Worm (Caenorhabditis elegans) whole organism, midembryonic: Measurements from ENCODE around the gene bed-2.
A peak's percentile ranks its signal among the peaks of the same experiment; 100 is the strongest.

Source experiments
- T22C8.4 ChIP-seq: fragments of 200-800 bp; sonication (Bioruptor generic); IDR thresholded peaks from 2 replicates; pipeline ENCODE4 v1.3.6; 2022; ENCODE audit warnings: missing genetic modification characterization, missing compliant biosample characterization
- cog-1 ChIP-seq: sonication (generic microtip); optimal IDR thresholded peaks from 2 replicates; lab custom pipeline; 2016; ENCODE audit warnings: missing genetic modification characterization, missing compliant biosample characterization
- flt-1 ChIP-seq: fragments of 200-800 bp; sonication (Bioruptor generic); IDR thresholded peaks from 2 replicates; pipeline ENCODE4 v1.3.6; 2022; ENCODE audit warnings: missing genetic modification characterization, missing compliant biosample characterization
- klf-2 ChIP-seq: fragments of 200-800 bp; sonication (Bioruptor generic); conservative IDR thresholded peaks from 2 replicates; pipeline ENCODE4 v1.3.6; 2022; ENCODE audit warnings: missing genetic modification reagents, missing genetic modification characterization, missing compliant biosample characterization
- med-1 ChIP-seq: sonication (generic microtip); optimal IDR thresholded peaks from 2 replicates; lab custom pipeline; 2017; ENCODE audit warnings: missing genetic modification characterization, mild to moderate bottlenecking, missing compliant biosample characterization, antibody characterized with exemption, missing genetic modification reagents; ENCODE audit not compliant: insufficient read depth
- ref-1 ChIP-seq: fragments of 200-800 bp; sonication (Bioruptor generic); conservative IDR thresholded peaks from 2 replicates; pipeline ENCODE4 v1.3.6; 2022; ENCODE audit warnings: missing genetic modification reagents, missing genetic modification characterization, missing compliant biosample characterization
- tab-1 ChIP-seq: fragments of 200-800 bp; sonication (Bioruptor generic); IDR thresholded peaks from 2 replicates; pipeline ENCODE4 v1.3.6; 2022; ENCODE audit warnings: missing genetic modification characterization, missing compliant biosample characterization
- ztf-23 ChIP-seq: fragments of 200-800 bp; sonication (Bioruptor generic); IDR thresholded peaks from 2 replicates; pipeline ENCODE4 v1.3.6; 2022; ENCODE audit warnings: missing genetic modification reagents, missing genetic modification characterization, missing compliant biosample characterization
- ztf-29 ChIP-seq: fragments of 200-800 bp; sonication (Bioruptor generic); IDR thresholded peaks from 2 replicates; pipeline ENCODE4 v1.3.6; 2022; ENCODE audit warnings: missing genetic modification reagents, missing genetic modification characterization, missing compliant biosample characterization

The bed-2 gene

DNA sequence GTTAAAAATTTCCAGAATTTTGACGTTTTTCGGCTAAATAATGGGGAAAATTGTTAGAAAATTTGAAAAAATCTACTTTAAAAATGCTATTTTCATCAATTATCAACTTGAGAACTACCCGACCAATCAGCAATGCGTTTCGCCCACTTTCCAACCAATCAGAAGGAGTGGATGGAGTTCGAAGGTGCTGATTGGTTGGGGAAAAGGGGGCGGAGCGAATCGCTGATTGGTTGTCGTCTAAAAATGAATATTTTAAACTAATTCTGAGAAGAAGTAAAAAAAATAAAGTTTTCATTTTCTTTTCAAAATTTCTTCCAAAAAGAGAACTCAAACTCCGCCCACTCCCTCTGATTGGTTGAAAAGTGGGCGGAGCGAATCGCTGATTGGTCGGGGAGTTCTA lies 19.6 kb upstream of the bed-2 start:
- TF ChIP-seq med-1 (GFP tag; lab: Kevin White, UChicago) = no peak
- TF ChIP-seq ref-1 (GFP tag; lab: Robert Waterston, UW) = no peak
- TF ChIP-seq flt-1 = no peak

DNA sequence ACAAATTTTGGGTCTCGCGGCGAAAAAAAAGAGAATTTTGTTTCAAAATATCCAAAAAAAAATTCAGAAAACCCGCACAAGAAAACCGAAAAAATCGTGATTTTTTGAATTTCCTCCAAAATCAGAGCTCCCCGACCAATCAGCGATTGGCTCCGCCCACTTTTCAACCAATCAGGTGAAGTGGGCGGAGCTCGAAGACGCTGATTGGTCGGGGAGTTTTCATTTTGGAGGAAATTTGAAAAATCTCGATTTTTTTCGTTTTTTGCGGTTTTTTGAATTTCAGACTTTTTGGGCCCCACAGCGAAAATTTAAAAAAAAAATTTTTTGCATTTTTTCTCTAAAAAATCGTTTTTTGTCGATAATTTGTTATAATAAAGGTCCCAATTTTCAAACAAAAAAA lies 19.0 kb upstream of the bed-2 start:
- TF ChIP-seq ztf-29 (no peak), ztf-23 (no peak), med-1 (GFP tag; lab: Kevin White, UChicago) (no peak), T22C8.4 (GFP tag; lab: Robert Waterston, UW) (no peak), tab-1 (no peak), ref-1 (GFP tag; lab: Robert Waterston, UW) (no peak), klf-2 (GFP tag; lab: Robert Waterston, UW) (no peak), cog-1 (tag; lab: Kevin White, UChicago) (no peak), flt-1 (no peak)

DNA sequence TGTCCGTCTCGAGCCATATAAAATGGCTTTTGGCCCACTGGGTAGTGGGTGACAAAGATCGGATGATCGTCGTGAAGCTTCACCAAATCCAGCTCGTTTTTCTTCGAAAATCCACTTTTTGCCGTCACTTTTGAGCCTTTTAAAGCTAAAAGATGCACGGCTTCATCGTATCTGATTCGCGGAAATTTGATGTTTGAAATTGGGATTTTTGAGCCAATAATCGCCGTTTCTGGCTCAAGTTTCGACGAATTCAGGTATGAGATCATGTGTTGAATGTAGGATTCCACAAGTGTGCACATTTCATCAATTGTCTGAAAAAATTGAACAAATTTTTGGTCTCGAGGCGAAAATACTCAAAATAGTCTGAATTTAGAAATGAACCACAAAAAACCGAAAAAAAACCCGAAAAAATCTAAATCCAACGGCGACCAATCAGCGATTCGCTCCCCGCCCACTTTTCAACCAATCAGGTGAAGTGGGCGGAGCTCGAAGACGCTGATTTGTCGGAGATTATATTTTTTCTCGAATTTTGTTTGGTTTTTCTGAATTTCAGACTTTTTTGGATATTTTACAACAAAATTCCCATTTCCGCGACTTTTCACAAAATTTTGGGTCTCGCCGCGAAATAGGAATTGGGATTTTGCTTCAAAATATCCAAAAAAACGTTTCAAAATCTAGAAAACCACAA lies 18.2 kb upstream of the bed-2 start:
- TF ChIP-seq ztf-23 = no peak
- TF ChIP-seq flt-1 = no peak
- TF ChIP-seq med-1 (GFP tag; lab: Kevin White, UChicago) = no peak
- TF ChIP-seq ztf-29 = no peak
- no peak for TF ChIP-seq tab-1
- no peak for TF ChIP-seq cog-1 (tag; lab: Kevin White, UChicago)
- TF ChIP-seq T22C8.4 (GFP tag; lab: Robert Waterston, UW) = no peak
- no peak for TF ChIP-seq klf-2 (GFP tag; lab: Robert Waterston, UW)
- TF ChIP-seq ref-1 (GFP tag; lab: Robert Waterston, UW) = no peak

DNA sequence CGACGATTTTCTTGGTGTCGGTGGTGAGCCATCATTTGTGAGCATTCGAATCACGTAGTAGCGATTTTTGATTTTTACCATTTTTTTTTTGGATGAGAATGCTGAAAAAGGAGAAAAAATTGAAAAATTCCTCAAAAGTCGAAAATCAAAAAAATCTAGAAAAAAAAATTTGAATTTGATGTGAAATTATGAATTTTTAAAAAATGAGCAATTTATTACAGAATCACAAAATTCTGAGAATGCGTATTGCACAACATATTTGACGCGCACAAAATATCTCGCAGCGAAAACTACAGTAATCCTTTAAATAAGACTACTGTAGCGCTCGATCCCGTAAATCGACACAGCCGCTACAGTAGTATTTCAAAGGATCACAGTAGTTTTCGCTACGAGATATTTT lies 16.6 kb upstream of the bed-2 start, which contains the start of gene popl-5:
popl-5 (minus strand) TSS at position 101 of the 400 bp plus-strand sequence.
- no peak for TF ChIP-seq tab-1
- no peak for TF ChIP-seq cog-1 (tag; lab: Kevin White, UChicago)
- TF ChIP-seq ztf-29 = no peak
- no peak for TF ChIP-seq klf-2 (GFP tag; lab: Robert Waterston, UW)
- no peak for TF ChIP-seq med-1 (GFP tag; lab: Kevin White, UChicago)
- TF ChIP-seq ref-1 (GFP tag; lab: Robert Waterston, UW) = no peak
- no peak for TF ChIP-seq ztf-23
- TF ChIP-seq flt-1 = no peak

DNA sequence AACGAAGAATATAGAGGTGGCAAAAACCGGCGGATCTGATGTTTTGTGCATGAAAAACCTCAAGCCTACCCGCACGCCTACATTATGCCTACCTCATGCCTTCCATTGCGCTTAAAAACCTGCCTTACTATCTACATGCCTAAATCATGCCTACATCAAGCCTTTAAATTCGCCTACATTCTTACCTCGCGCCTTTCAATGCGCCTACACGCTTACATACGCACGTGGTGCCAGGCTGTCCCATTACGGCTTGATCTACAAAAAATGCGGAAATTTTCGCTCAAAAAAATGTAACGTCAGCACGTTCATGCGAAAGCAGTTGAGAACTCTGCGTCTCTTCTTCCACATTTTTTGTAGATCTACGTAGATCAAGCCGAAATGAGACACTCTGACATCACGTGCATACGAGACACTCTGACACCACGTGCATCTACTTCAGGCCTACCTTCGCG lies 13.6 kb upstream of the bed-2 start, which contains the start of gene fbxa-220:
fbxa-220 (minus strand) TSS at position 51 of the 452 bp plus-strand sequence.
- no peak for TF ChIP-seq ztf-23
- TF ChIP-seq ztf-29 = no peak
- no peak for TF ChIP-seq cog-1 (tag; lab: Kevin White, UChicago)
- TF ChIP-seq klf-2 (GFP tag; lab: Robert Waterston, UW) = no peak
- no peak for TF ChIP-seq med-1 (GFP tag; lab: Kevin White, UChicago)

DNA sequence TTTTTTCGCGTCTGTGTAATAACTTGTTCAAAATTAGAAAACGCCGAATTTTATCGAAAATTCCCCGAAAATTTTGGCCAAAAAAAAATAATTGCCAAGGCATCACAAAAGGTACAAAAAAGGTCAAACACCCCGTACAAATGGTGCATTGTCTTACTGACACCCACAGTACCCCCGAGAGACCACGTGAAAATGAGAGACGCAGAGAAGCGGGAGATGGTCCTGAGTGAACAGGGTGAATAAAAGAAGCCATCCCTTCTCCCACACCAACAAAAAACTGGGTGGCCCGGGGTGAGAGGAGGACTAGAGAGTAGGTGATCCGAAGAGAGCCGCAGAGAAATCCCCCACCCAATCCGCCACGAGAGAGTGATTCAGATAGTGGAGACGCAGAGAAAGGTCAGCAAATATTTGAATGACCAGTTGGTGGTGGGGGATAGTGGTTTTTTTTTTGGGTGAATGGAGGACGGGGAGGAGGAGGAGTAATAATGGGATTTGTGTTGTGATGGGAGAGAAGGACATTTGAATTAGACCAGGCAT lies 10.8 kb upstream of the bed-2 start:
- no peak for TF ChIP-seq med-1 (GFP tag; lab: Kevin White, UChicago)
- TF ChIP-seq T22C8.4 (GFP tag; lab: Robert Waterston, UW) = no peak
- no peak for TF ChIP-seq cog-1 (tag; lab: Kevin White, UChicago)
- TF ChIP-seq ztf-23 = no peak
- TF ChIP-seq tab-1 = no peak
- no peak for TF ChIP-seq klf-2 (GFP tag; lab: Robert Waterston, UW)
- TF ChIP-seq ref-1 (GFP tag; lab: Robert Waterston, UW) = no peak
- no peak for TF ChIP-seq flt-1
- TF ChIP-seq ztf-29 = no peak

DNA sequence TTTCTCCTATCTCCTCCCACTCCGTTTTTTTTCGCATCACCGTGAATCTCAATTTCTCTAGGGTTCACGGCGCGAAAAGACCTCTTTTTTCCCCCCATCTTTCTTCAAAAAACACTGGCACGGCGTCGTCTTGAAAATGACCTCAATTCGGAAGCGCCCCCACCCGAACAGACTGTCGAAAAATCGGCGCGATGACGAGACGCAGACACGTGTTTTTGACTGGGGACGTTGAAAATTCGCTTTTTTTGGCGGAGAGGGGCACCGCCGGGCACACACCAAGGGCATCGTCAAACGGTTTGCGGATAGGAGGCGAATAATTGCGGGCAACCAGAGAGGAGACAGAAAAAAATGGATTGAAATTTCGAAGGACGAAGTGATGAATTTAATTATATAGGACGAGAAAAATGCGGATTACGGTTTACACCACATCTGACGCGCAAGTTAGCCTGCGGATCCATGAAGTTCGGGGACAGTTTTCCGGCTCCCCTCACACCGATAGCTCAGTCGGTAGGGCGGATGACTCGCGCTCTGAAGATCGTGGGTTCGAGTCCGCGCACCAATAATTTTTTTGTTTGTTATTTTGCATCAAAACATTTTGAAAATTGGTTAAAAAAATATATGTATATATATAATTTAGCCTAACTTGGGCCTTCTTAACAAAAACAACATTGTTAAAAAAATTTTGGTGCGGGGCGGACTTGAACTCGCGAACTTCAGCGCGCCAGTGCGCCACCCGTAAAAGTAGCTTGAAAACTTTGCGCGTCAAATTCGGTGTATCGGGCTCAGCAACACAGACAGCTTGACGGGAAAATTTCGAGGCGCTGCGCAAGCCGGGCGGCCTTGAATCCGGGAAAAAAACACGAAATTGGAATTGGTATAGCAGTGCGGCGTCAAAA lies 8.1 kb upstream of the bed-2 start:
- TF ChIP-seq klf-2 (GFP tag; lab: Robert Waterston, UW) = no peak
- no peak for TF ChIP-seq T22C8.4 (GFP tag; lab: Robert Waterston, UW)
- TF ChIP-seq cog-1 (tag; lab: Kevin White, UChicago) = no peak
- no peak for TF ChIP-seq ztf-29
- TF ChIP-seq flt-1 = no peak
- no peak for TF ChIP-seq ref-1 (GFP tag; lab: Robert Waterston, UW)
- TF ChIP-seq tab-1 = no peak
- TF ChIP-seq med-1 (GFP tag; lab: Kevin White, UChicago) = no peak
- no peak for TF ChIP-seq ztf-23

DNA sequence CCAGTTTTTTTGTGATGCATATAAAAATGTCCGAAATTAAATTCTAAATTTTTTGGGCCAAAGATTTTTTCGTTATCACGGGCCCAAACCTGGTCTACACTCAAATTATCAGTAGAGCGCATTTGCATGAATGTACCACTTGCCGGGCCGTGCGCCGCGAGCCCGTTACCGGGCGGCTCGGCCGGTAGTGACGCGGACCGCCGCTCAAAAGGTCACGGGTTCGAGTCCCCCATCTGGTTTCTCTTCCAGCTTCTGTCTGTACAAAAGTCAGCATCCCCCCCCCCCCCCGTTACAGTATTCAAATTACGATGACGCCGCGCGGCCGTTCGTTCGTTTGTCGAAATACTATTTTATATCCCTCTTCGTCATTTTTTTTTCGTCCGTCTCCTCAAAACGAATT lies 6.7 kb upstream of the bed-2 start:
- TF ChIP-seq klf-2 (GFP tag; lab: Robert Waterston, UW) = 0 out of 2 replicates have a peak, but pooled peaks have one; percentile 35
- no peak for TF ChIP-seq ztf-23
- TF ChIP-seq tab-1 = no peak
- no peak for TF ChIP-seq ref-1 (GFP tag; lab: Robert Waterston, UW)
- TF ChIP-seq ztf-29 = no peak
- no peak for TF ChIP-seq flt-1
- no peak for TF ChIP-seq med-1 (GFP tag; lab: Kevin White, UChicago)
- no peak for TF ChIP-seq T22C8.4 (GFP tag; lab: Robert Waterston, UW)
- TF ChIP-seq cog-1 (tag; lab: Kevin White, UChicago) = no peak

DNA sequence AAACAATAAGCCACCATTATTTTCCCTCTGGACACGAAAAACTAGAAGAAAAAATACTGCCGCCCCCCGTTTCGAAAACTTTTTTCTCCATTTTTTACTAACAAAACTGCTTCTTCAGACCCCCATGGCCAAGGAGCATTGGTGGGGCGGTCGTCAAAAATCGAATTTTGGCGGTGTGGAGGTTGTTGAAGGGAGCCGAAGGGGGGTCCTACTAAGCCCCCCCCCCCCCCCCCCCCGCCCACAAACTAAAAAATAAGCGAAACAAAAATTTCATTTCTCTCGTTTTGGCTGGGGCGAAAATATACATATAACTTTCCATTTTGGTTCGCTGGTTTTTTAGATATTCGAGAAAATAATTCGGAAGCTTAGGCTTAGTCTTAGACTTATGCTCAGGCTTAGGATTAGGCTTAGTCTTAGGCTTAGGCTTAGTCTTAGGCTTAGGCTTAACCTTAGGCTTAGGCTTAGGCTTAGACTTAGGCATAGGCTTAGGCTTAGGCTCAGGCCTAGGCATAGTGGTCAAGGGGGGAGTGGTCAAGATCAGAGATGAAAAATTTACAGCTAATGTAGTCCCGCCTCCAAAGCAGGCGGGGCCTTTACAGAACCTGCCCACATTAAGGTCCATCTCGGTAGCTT lies 4.2 kb upstream of the bed-2 start:
- no peak for TF ChIP-seq cog-1 (tag; lab: Kevin White, UChicago)
- TF ChIP-seq med-1 (GFP tag; lab: Kevin White, UChicago) = no peak
